Fruit fly (Drosophila melanogaster): ENCODE measurements around the gene kek5.
A peak's percentile ranks its signal among the peaks of the same experiment; 100 is the strongest.

kek5 gene

dm6 chrX:19307810-19308456 is 45.0 kb upstream of the kek5 start, which contains the start of gene CG8051 (continued):
- peak; percentile 77 for TF ChIP-seq cg (GFP tag; optimal IDR thresholded peaks at IDR 0.05)
- TF ChIP-seq Spps (tag; optimal IDR thresholded peaks at IDR 0.05) = no peak
- TF ChIP-seq CG17912 (GFP tag; optimal IDR thresholded peaks at IDR 0.05) = no peak
- no peak for TF ChIP-seq CG14667 (GFP tag; IDR thresholded peaks at IDR 0.05)
- TF ChIP-seq H2.0 (GFP tag; IDR thresholded peaks at IDR 0.05) = no peak
- no peak for TF ChIP-seq sr (GFP tag; IDR thresholded peaks at IDR 0.05)
- TF ChIP-seq CG6689 (GFP tag; IDR thresholded peaks at IDR 0.05) = no peak
- TF ChIP-seq CG8944 (GFP tag; optimal IDR thresholded peaks at IDR 0.05) = no peak
- TF ChIP-seq MESR4 (GFP tag; optimal IDR thresholded peaks at IDR 0.05) = no peak
- no peak for TF ChIP-seq CG12219 (GFP tag; optimal IDR thresholded peaks at IDR 0.05)
- TF ChIP-seq lov (optimal IDR thresholded peaks at IDR 0.05) = no peak
- no peak for TF ChIP-seq lov (GFP tag; IDR thresholded peaks at IDR 0.05)
- no peak for TF ChIP-seq CG30431 (GFP tag; optimal IDR thresholded peaks at IDR 0.05)
- TF ChIP-seq vnd (GFP tag; IDR thresholded peaks at IDR 0.05; ENCODE audit: partially characterized antibody) = no peak
- peak; percentile 20 for TF ChIP-seq CG2875 (GFP tag; optimal IDR thresholded peaks at IDR 0.05)
- no peak for TF ChIP-seq CG18764 (GFP tag; optimal IDR thresholded peaks at IDR 0.05)
- TF ChIP-seq sens (GFP tag) = peak; percentile 86
- no peak for TF ChIP-seq toy (GFP tag; IDR thresholded peaks at IDR 0.05)
- no peak for TF ChIP-seq CG4328 (GFP tag; optimal IDR thresholded peaks at IDR 0.05)
- TF ChIP-seq CG4820 (GFP tag; optimal IDR thresholded peaks at IDR 0.05) = no peak
- TF ChIP-seq sc (optimal IDR thresholded peaks at IDR 0.05) = no peak
- no peak for TF ChIP-seq sc (GFP tag; optimal IDR thresholded peaks at IDR 0.05)
- peak; percentile 18 for TF ChIP-seq CG16863 (GFP tag; optimal IDR thresholded peaks at IDR 0.05)
- no peak for TF ChIP-seq inv (GFP tag; IDR thresholded peaks at IDR 0.05; ENCODE audit: partially characterized antibody)
- TF ChIP-seq org-1 (GFP tag; optimal IDR thresholded peaks at IDR 0.05) = no peak
- no peak for TF ChIP-seq Opbp (GFP tag; IDR thresholded peaks at IDR 0.05; ENCODE audit: partially characterized antibody)
- TF ChIP-seq CG31365 (tag; optimal IDR thresholded peaks at IDR 0.05) = no peak
- TF ChIP-seq lab (GFP tag; optimal IDR thresholded peaks at IDR 0.05) = peak; percentile 68
- no peak for TF ChIP-seq ro (GFP tag; IDR thresholded peaks at IDR 0.05)
- TF ChIP-seq CG1233 (GFP tag; optimal IDR thresholded peaks at IDR 0.05) = peak; percentile 11
- peak; percentile 5 for TF ChIP-seq CG18476 (GFP tag; optimal IDR thresholded peaks at IDR 0.05)
- 0 out of 2 replicates have a peak, but pooled peaks have one; percentile 14 for TF ChIP-seq CG7372 (GFP tag; IDR thresholded peaks at IDR 0.05)
- TF ChIP-seq Tbp (GFP tag; optimal IDR thresholded peaks at IDR 0.05) = no peak
- TF ChIP-seq bab2 (GFP tag; optimal IDR thresholded peaks at IDR 0.05) = peak; percentile 41
- TF ChIP-seq CG1529 (GFP tag; optimal IDR thresholded peaks at IDR 0.05) = no peak
- no peak for TF ChIP-seq zen2 (GFP tag; IDR thresholded peaks at IDR 0.05; ENCODE audit: partially characterized antibody)
- TF ChIP-seq ftz-f1 (GFP tag; optimal IDR thresholded peaks at IDR 0.05) = peak; percentile 0
- no peak for TF ChIP-seq CG13894 (tag; optimal IDR thresholded peaks at IDR 0.05)
- TF ChIP-seq CG1647 (GFP tag; optimal IDR thresholded peaks at IDR 0.05) = no peak
- TF ChIP-seq Med (GFP tag) = peak; percentile 64
- 0 out of 2 replicates have a peak, but pooled peaks have one; percentile 23 for TF ChIP-seq CG31224 (GFP tag; IDR thresholded peaks at IDR 0.05)
- peak; percentile 24 for TF ChIP-seq ERR (GFP tag; optimal IDR thresholded peaks at IDR 0.05)
- TF ChIP-seq sug (tag; optimal IDR thresholded peaks at IDR 0.05) = peak; percentile 80
- TF ChIP-seq zfh2 (GFP tag; optimal IDR thresholded peaks at IDR 0.05) = peak; percentile 11
- TF ChIP-seq Doc2 (GFP tag; IDR thresholded peaks at IDR 0.05) = no peak
- TF ChIP-seq ham (GFP tag; IDR thresholded peaks at IDR 0.05) = no peak
- TF ChIP-seq nau (GFP tag; optimal IDR thresholded peaks at IDR 0.05) = peak; percentile 33
- no peak for TF ChIP-seq wek (GFP tag; optimal IDR thresholded peaks at IDR 0.05)
- no peak for TF ChIP-seq yki (optimal IDR thresholded peaks at IDR 0.05)
- TF ChIP-seq danr (GFP tag; IDR thresholded peaks at IDR 0.05) = no peak
- no peak for TF ChIP-seq br (optimal IDR thresholded peaks at IDR 0.05)
- TF ChIP-seq CG3163 (GFP tag; optimal IDR thresholded peaks at IDR 0.05) = peak; percentile 8

All from whole organism, embryonic.